Fruit fly (Drosophila melanogaster) whole organism: ENCODE measurements around the gene CG45071.

Source experiments
- Dll ChIP-seq: fragments of >200 bp; optimal IDR thresholded peaks from 2 replicates; lab custom pipeline; 2017
- psq ChIP-seq: fragments of >200 bp; optimal IDR thresholded peaks from 2 replicates; lab custom pipeline; 2017
- usp ChIP-seq: fragments of >200 bp; optimal IDR thresholded peaks from 2 replicates; lab custom pipeline; 2017; ENCODE audit warnings: missing biosample characterization, missing genetic modification characterization, mixed read lengths

- no peak for TF ChIP-seq psq (lab: Kevin White, UChicago)
- TF ChIP-seq Dll (lab: Kevin White, UChicago), result no peak
- TF ChIP-seq usp, result no peak
Observed at dm6 chr3L:15121272-15121671, 15.6 kb downstream of the CG45071 start, which contains the start of gene CG32847.
